Worm (Caenorhabditis elegans) whole organism, late embryonic: ENCODE results near the gene rsr-2.

Source experiments
- C08G9.2 ChIP-seq: sonication (generic microtip); optimal IDR thresholded peaks from 2 replicates; lab custom pipeline; 2016; ENCODE audit warnings: mild to moderate bottlenecking, missing genetic modification characterization, moderate library complexity, missing compliant biosample characterization
- F13H6.1 ChIP-seq: sonication (generic microtip); optimal IDR thresholded peaks from 2 replicates; lab custom pipeline; 2016; ENCODE audit warnings: missing genetic modification characterization, missing compliant biosample characterization
- K02D7.2 ChIP-seq: sonication (generic microtip); optimal IDR thresholded peaks from 2 replicates; lab custom pipeline; 2017; ENCODE audit warnings: mild to moderate bottlenecking, missing genetic modification characterization, missing compliant biosample characterization
- T23F11.4 ChIP-seq: fragments of 200-800 bp; sonication (Bioruptor generic); optimal IDR thresholded peaks from 2 replicates; lab custom pipeline; 2018; ENCODE audit warnings: mild to moderate bottlenecking, missing genetic modification characterization, missing compliant biosample characterization
- Y22D7AL.16 ChIP-seq: sonication (generic microtip); optimal IDR thresholded peaks from 2 replicates; lab custom pipeline; 2016; ENCODE audit warnings: missing genetic modification characterization, missing compliant biosample characterization
- ahr-1 ChIP-seq: sonication (generic microtip); optimal IDR thresholded peaks from 2 replicates; lab custom pipeline; 2016; ENCODE audit warnings: missing genetic modification characterization, missing compliant biosample characterization
- ama-1 ChIP-seq: fragments of 150-350 bp; optimal IDR thresholded peaks from 2 replicates; lab custom pipeline; 2014
- ceh-14 ChIP-seq: sonication (generic microtip); optimal IDR thresholded peaks from 2 replicates; lab custom pipeline; 2016; ENCODE audit warnings: missing genotype, missing genetic modification characterization, missing compliant biosample characterization
- ceh-19 ChIP-seq: fragments of 200-800 bp; sonication (Bioruptor generic); optimal IDR thresholded peaks from 2 replicates; lab custom pipeline; 2018; ENCODE audit warnings: mild to moderate bottlenecking, missing genetic modification characterization, missing compliant biosample characterization
- ceh-2 ChIP-seq: sonication (generic microtip); optimal IDR thresholded peaks from 2 replicates; lab custom pipeline; 2016; ENCODE audit warnings: missing genotype, missing genetic modification characterization, missing compliant biosample characterization
- ceh-22 ChIP-seq: sonication (generic microtip); optimal IDR thresholded peaks from 2 replicates; lab custom pipeline; 2017; ENCODE audit warnings: missing biosample characterization, missing genetic modification characterization
- ceh-45 ChIP-seq: fragments of 200-800 bp; sonication (Bioruptor generic); IDR thresholded peaks from 2 replicates; pipeline ENCODE4 v1.3.6; 2022; ENCODE audit warnings: missing genetic modification reagents, missing genetic modification characterization, missing compliant biosample characterization
- ceh-9 ChIP-seq: sonication (generic microtip); optimal IDR thresholded peaks from 2 replicates; lab custom pipeline; 2016; ENCODE audit warnings: mild to moderate bottlenecking, missing genetic modification characterization, inconsistent platforms, missing compliant biosample characterization
- che-1 ChIP-seq: sonication (generic microtip); optimal IDR thresholded peaks from 2 replicates; lab custom pipeline; 2016; ENCODE audit warnings: mild to moderate bottlenecking, missing genetic modification characterization, missing compliant biosample characterization
- elt-2 ChIP-seq: sonication (generic microtip); optimal IDR thresholded peaks from 2 replicates; lab custom pipeline; 2016; ENCODE audit warnings: missing genetic modification reagents, missing genetic modification characterization, missing compliant biosample characterization
- fax-1 ChIP-seq: sonication (generic microtip); optimal IDR thresholded peaks from 2 replicates; lab custom pipeline; 2016; ENCODE audit warnings: missing genotype, missing genetic modification characterization, missing compliant biosample characterization
- fkh-10 ChIP-seq: fragments of 150-350 bp; optimal IDR thresholded peaks from 2 replicates; lab custom pipeline; 2014; ENCODE audit warnings: missing biosample characterization, missing genetic modification reagents, missing genetic modification characterization
- gmeb-2 ChIP-seq: sonication (generic microtip); optimal IDR thresholded peaks from 2 replicates; lab custom pipeline; 2016; ENCODE audit warnings: missing genetic modification characterization, inconsistent platforms, missing compliant biosample characterization
- hlh-30 ChIP-seq: sonication (generic microtip); optimal IDR thresholded peaks from 2 replicates; lab custom pipeline; 2017; ENCODE audit warnings: antibody characterized with exemption, missing genetic modification characterization, missing compliant biosample characterization; ENCODE audit not compliant: insufficient read depth
- hlh-6 ChIP-seq: sonication (generic microtip); optimal IDR thresholded peaks from 2 replicates; lab custom pipeline; 2016; ENCODE audit warnings: missing genotype, missing genetic modification characterization, missing compliant biosample characterization
- hlh-8 ChIP-seq: sonication (generic microtip); optimal IDR thresholded peaks from 2 replicates; lab custom pipeline; 2016; ENCODE audit warnings: missing genotype, missing genetic modification characterization, missing compliant biosample characterization
- lim-6 ChIP-seq: sonication (generic microtip); optimal IDR thresholded peaks from 2 replicates; lab custom pipeline; 2016; ENCODE audit warnings: missing genetic modification characterization, missing compliant biosample characterization
- lin-11 ChIP-seq: fragments of 200-800 bp; sonication (Bioruptor generic); optimal IDR thresholded peaks from 2 replicates; lab custom pipeline; 2018; ENCODE audit warnings: mild to moderate bottlenecking, missing genetic modification characterization, missing compliant biosample characterization
- madf-2 ChIP-seq: sonication (generic microtip); optimal IDR thresholded peaks from 2 replicates; lab custom pipeline; 2017; ENCODE audit warnings: missing genetic modification characterization, missing compliant biosample characterization
- nfya-1 ChIP-seq: sonication (generic microtip); optimal IDR thresholded peaks from 2 replicates; lab custom pipeline; 2017; ENCODE audit warnings: missing genetic modification characterization, mild to moderate bottlenecking, missing compliant biosample characterization, antibody characterized with exemption, moderate library complexity
- nhr-11 ChIP-seq: fragments of 150-350 bp; optimal IDR thresholded peaks from 2 replicates; lab custom pipeline; 2014; ENCODE audit warnings: missing biosample characterization, missing genetic modification characterization
- nhr-232 ChIP-seq: sonication (generic microtip); optimal IDR thresholded peaks from 2 replicates; lab custom pipeline; 2016; ENCODE audit warnings: missing genetic modification characterization, missing compliant biosample characterization
- npax-4 ChIP-seq: sonication (generic microtip); optimal IDR thresholded peaks from 2 replicates; lab custom pipeline; 2016; ENCODE audit warnings: missing genetic modification characterization, missing compliant biosample characterization
- odd-2 ChIP-seq: sonication (generic microtip); optimal IDR thresholded peaks from 2 replicates; lab custom pipeline; 2017; ENCODE audit warnings: antibody characterized with exemption, mild to moderate bottlenecking, missing genetic modification characterization, missing compliant biosample characterization
- pat-9 ChIP-seq: fragments of 200-800 bp; sonication (Bioruptor generic); optimal IDR thresholded peaks from 2 replicates; lab custom pipeline; 2018; ENCODE audit warnings: mild to moderate bottlenecking, missing genetic modification characterization, moderate library complexity, missing compliant biosample characterization
- pax-1 ChIP-seq: fragments of 150-350 bp; optimal IDR thresholded peaks from 2 replicates; lab custom pipeline; 2014; ENCODE audit warnings: missing biosample characterization, missing genetic modification characterization
- pha-4 ChIP-seq: fragments of 150-350 bp; optimal IDR thresholded peaks from 2 replicates; lab custom pipeline; 2018; ENCODE audit warnings: missing biosample characterization, missing genetic modification reagents, missing genetic modification characterization
- pros-1 ChIP-seq: fragments of 150-350 bp; optimal IDR thresholded peaks from 2 replicates; lab custom pipeline; 2014; ENCODE audit warnings: missing biosample characterization, missing genetic modification reagents, missing genetic modification characterization
- ref-2 ChIP-seq: sonication (generic microtip); optimal IDR thresholded peaks from 2 replicates; lab custom pipeline; 2016; ENCODE audit warnings: missing genetic modification characterization, missing compliant biosample characterization
- sdc-2 ChIP-seq: sonication (generic microtip); optimal IDR thresholded peaks from 2 replicates; lab custom pipeline; 2016; ENCODE audit warnings: missing genotype, missing genetic modification characterization, missing compliant biosample characterization
- sox-4 ChIP-seq: sonication (generic microtip); optimal IDR thresholded peaks from 2 replicates; lab custom pipeline; 2017; ENCODE audit warnings: mild to moderate bottlenecking, missing genetic modification characterization, inconsistent platforms, missing compliant biosample characterization
- syd-9 ChIP-seq: sonication (generic microtip); optimal IDR thresholded peaks from 2 replicates; lab custom pipeline; 2016; ENCODE audit warnings: mild to moderate bottlenecking, missing genetic modification characterization, moderate library complexity, missing compliant biosample characterization
- tbx-2 ChIP-seq: sonication (generic microtip); optimal IDR thresholded peaks from 2 replicates; lab custom pipeline; 2016; ENCODE audit warnings: missing genetic modification characterization, missing compliant biosample characterization
- tbx-7 ChIP-seq: sonication (generic microtip); optimal IDR thresholded peaks from 2 replicates; lab custom pipeline; 2016; ENCODE audit warnings: missing genotype, missing genetic modification characterization, missing compliant biosample characterization
- ttx-3 ChIP-seq: sonication (generic microtip); optimal IDR thresholded peaks from 2 replicates; lab custom pipeline; 2016; ENCODE audit warnings: missing genetic modification reagents, missing genetic modification characterization, missing compliant biosample characterization
- zip-5 ChIP-seq: sonication (generic microtip); optimal IDR thresholded peaks from 2 replicates; lab custom pipeline; 2016; ENCODE audit warnings: missing genetic modification characterization, missing compliant biosample characterization

Gene rsr-2

DNA sequence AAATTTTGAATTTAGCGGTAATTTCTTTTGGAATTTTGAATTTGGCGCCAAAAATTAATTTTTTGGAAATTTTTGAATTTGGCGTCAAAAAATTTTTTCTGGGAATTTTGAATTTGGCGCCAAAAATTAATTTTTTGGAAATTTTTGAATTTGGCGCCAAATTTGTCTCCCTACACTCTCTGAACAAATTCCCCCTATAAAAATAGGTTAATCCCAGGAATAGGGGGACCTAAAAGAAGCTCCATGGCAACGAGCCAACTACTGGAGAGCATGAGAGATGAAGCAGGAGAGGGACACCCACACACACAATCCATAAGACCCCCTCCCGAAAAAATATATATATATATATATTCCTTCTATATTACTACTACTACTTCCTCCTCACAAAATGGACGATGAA lies 22.2 kb upstream of the rsr-2 start, which contains the start of gene aqp-12:
Gene aqp-12, plus strand, starts transcription at position 301 of the 400 bp plus-strand sequence.
- TF ChIP-seq ahr-1 (tag; lab: Kevin White, UChicago) (no peak), ttx-3 (tag; lab: Kevin White, UChicago) (no peak)

DNA sequence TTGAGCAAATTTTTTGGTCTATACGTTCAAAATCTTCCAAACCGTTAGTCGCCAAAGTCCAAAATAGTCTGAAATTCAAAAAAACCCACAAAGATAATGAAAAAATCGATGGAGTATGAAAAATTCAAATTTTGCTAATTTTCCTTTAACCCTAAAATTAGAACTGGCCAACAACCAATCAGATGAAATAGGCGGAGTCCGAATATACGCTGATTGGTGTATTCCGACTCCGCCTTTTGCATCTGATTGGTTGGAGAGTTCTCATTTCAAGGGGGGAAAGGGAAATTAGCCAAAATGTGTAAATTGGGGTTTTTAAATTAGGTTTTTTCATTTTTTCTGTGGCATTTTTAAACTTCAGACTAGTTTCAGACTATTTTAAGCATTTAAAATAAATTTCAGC lies 20.5 kb upstream of the rsr-2 start:
- TF ChIP-seq pax-1 (tag; lab: Kevin White, UChicago) = no peak
- TF ChIP-seq nfya-1 = peak; percentile 91

DNA sequence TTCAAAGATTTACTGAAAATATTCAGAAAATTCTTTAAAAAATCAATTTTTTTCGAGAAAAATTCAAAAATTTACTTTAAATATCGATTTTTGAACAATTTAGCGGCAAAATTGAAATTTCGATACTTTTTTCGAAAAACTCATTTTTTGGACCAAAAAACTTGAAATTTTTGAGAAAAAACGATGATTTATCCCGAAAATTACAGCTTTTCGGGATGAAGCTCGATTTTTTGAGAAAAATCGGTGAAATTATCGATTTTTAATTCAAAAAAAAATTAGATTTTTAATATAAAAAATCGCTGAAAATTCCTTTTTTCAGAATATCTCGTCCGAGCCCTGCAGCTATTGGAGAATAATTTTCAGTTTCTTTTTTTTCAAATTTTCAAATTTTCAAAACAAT lies 16.4 kb upstream of the rsr-2 start:
- TF ChIP-seq C08G9.2 = no peak
- no peak for TF ChIP-seq lim-6 (tag; lab: Kevin White, UChicago)
- no peak for TF ChIP-seq fkh-10 (GFP tag; lab: Kevin White, UChicago)
- TF ChIP-seq elt-2 (tag; lab: Kevin White, UChicago) = no peak
- no peak for TF ChIP-seq gmeb-2 (tag; lab: Kevin White, UChicago)
- no peak for TF ChIP-seq zip-5
- TF ChIP-seq nhr-11 = no peak
- TF ChIP-seq pha-4 = no peak
- TF ChIP-seq npax-4 (tag; lab: Kevin White, UChicago) = no peak
- no peak for TF ChIP-seq fax-1 (tag; lab: Kevin White, UChicago)
- no peak for TF ChIP-seq ahr-1 (tag; lab: Kevin White, UChicago)

DNA sequence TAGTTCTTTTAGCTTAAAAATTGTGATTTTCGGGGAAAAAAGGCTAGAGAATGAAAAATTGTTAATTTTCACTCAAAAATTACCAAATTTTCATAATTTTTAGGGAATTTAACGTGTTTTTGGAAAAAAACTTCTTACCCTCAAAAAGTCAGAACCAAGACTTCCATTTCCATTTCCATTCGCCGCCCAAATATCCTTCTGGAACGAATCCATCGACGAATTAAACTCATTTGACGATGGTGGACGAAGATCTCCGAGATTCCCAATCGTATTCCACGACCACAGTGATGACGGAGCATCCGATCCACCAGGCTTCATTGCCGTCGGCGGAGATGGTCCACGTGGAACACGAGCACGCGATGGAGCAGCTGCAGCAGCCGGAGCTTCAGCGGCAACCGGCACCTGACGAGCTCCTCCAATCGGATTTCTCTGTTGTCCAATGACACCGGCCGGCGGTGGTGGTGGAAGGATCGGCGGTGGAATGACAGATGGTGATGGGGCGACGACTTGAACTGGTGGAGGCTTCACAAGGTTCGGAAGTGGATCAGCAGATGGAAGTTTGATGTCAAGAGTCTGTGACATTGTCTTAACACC lies 13.4 kb upstream of the rsr-2 start:
- TF ChIP-seq tbx-7 (tag; lab: Kevin White, UChicago) (no peak), sdc-2 (tag; lab: Kevin White, UChicago) (peak; percentile 3)

DNA sequence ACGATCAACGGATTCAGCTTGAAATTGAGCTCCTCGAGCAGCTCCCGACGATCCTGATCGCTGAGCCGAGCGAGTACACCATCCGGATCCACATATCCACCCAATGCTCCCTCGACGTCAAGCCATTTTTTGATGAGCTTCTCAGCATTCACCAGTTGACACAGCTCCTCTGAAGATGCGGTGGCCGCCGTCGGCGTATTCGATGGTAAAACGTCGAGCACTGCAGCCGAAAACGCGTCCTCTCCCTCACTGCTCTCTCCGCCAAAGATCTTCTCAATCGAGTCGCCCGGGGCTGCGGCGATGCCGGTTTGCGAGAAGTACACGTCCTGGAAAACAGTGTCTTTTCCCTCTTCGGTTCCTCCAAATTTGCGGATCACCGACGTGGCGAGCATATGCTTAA lies 10.6 kb upstream of the rsr-2 start:
- no peak for TF ChIP-seq pros-1 (tag; lab: Kevin White, UChicago)
- no peak for TF ChIP-seq lim-6 (tag; lab: Kevin White, UChicago)
- TF ChIP-seq ceh-19 (GFP tag; lab: Kevin White, UChicago) = no peak
- TF ChIP-seq pat-9 (tag; lab: Kevin White, UChicago) = no peak
- no peak for TF ChIP-seq syd-9 (tag; lab: Kevin White, UChicago)
- TF ChIP-seq zip-5 = no peak
- TF ChIP-seq ama-1 (lab: Kevin White, UChicago) = no peak
- no peak for TF ChIP-seq Y22D7AL.16 (tag; lab: Kevin White, UChicago)
- no peak for TF ChIP-seq gmeb-2 (tag; lab: Kevin White, UChicago)
- TF ChIP-seq T23F11.4 (GFP tag; lab: Kevin White, UChicago) = no peak
- TF ChIP-seq hlh-8 = no peak

DNA sequence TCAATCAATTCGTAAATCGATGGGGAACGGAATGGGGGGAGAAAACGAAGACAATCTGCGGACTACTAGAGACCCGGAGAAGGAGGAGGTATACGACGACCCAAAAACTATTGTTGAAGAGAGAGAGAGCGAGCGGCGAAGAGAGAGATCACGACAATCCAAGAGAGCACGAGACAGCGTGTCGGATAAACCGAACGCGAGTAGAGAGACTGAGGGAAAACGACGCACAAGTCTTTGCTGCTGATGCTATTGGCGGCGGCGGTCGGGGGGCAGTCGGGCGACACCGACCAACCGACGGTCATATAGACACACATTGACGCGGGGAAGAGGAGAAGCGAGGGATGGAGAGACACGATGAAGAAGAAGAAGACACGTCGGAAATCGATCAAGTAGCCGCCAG lies 2.6 kb upstream of the rsr-2 start:
- TF ChIP-seq ceh-45 (GFP tag; lab: Robert Waterston, UW) (0 out of 2 replicates have a peak, but pooled peaks have one; percentile 9), pax-1 (tag; lab: Kevin White, UChicago) (no peak), hlh-6 (tag; lab: Kevin White, UChicago) (peak; percentile 35), hlh-30 (tag; lab: Kevin White, UChicago) (peak; percentile 78), fkh-10 (GFP tag; lab: Kevin White, UChicago) (no peak), fax-1 (tag; lab: Kevin White, UChicago) (no peak), ceh-22 (no peak), lin-11 (tag; lab: Kevin White, UChicago) (no peak), elt-2 (tag; lab: Kevin White, UChicago) (no peak), madf-2 (peak; percentile 41), ceh-2 (peak; percentile 54), ceh-19 (GFP tag; lab: Kevin White, UChicago) (peak; percentile 29), F13H6.1 (tag; lab: Kevin White, UChicago) (peak; percentile 66), T23F11.4 (GFP tag; lab: Kevin White, UChicago) (no peak), che-1 (no peak), ceh-14 (tag; lab: Kevin White, UChicago) (peak; percentile 46), sdc-2 (tag; lab: Kevin White, UChicago) (peak; percentile 77), sox-4 (tag; lab: Kevin White, UChicago) (no peak), odd-2 (no peak), hlh-8 (peak; percentile 15), ref-2 (peak; percentile 88), ahr-1 (tag; lab: Kevin White, UChicago) (no peak), nfya-1 (peak; percentile 96), K02D7.2 (tag; lab: Kevin White, UChicago) (no peak), syd-9 (tag; lab: Kevin White, UChicago) (peak; percentile 68), C08G9.2 (peak; percentile 64), tbx-2 (tag; lab: Kevin White, UChicago) (peak; percentile 80), nhr-232 (tag; lab: Kevin White, UChicago) (no peak), ceh-9 (tag; lab: Kevin White, UChicago) (no peak)
